Fruit fly (Drosophila melanogaster): ENCODE results near the gene CG1662.

The CG1662 gene

DNA sequence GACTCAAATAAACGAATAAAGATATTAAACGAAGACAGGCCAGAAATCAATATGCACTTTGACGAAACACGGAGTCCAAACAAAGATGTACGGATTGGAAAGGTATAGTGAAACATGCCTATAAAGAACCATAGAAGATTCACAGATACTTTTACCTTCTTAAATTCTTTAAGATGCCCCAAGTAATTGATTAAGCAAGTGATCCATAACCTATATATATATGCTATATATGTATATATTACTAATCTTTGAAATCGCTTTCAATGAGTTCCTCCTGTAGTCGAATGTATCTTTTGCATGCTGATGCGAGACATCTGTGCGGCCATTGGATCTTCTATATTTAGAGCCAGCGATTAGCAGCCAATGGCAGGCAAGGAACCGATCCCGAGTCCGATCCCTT lies 19.2 kb upstream of the CG1662 start, which contains the start of gene dmrt11E (continued):
- TF ChIP-seq hkb (optimal IDR thresholded peaks at IDR 0.05) = no peak
- TF ChIP-seq hkb (GFP tag; IDR thresholded peaks at IDR 0.05) = peak; percentile 54; the same call in 1 of the 2 replicates
- no peak for TF ChIP-seq so (GFP tag; IDR thresholded peaks at IDR 0.05)
- TF ChIP-seq ara (GFP tag; IDR thresholded peaks at IDR 0.05) = peak; percentile 88
- peak in 1 of 2 experiments; percentile 55 for TF ChIP-seq dpn (GFP tag; optimal IDR thresholded peaks at IDR 0.05)
- no peak for TF ChIP-seq CG6765 (GFP tag; optimal IDR thresholded peaks at IDR 0.05)
- peak; percentile 39; the same call in 1 of the 2 replicates for TF ChIP-seq Rx (GFP tag; IDR thresholded peaks at IDR 0.05)
- TF ChIP-seq CG7372 (GFP tag; IDR thresholded peaks at IDR 0.05) = peak; percentile 23; the same call in 1 of the 2 replicates
- TF ChIP-seq Six4 (GFP tag; optimal IDR thresholded peaks at IDR 0.05) = peak; percentile 38
- no peak for TF ChIP-seq D19B (GFP tag; optimal IDR thresholded peaks at IDR 0.05)
- peak; percentile 82 for TF ChIP-seq gem (tag; optimal IDR thresholded peaks at IDR 0.05)
- TF ChIP-seq zfh1 (GFP tag; IDR thresholded peaks at IDR 0.05) = peak; percentile 87
- no peak for TF ChIP-seq Lpt (GFP tag; optimal IDR thresholded peaks at IDR 0.05)
- peak; percentile 76 for TF ChIP-seq CG33557 (GFP tag; optimal IDR thresholded peaks at IDR 0.05)
- TF ChIP-seq CG17361 (GFP tag; IDR thresholded peaks at IDR 0.05) = peak; percentile 74
- TF ChIP-seq vvl (GFP tag; IDR thresholded peaks at IDR 0.05) = peak; percentile 88
- peak in 1 of 3 experiments; percentile 75 for TF ChIP-seq lola (GFP tag; optimal IDR thresholded peaks at IDR 0.05)
- no peak for TF ChIP-seq lov (optimal IDR thresholded peaks at IDR 0.05)
- peak; percentile 66; the same call in 1 of the 3 replicates for TF ChIP-seq lov (GFP tag; IDR thresholded peaks at IDR 0.05)
- TF ChIP-seq ERR (GFP tag; optimal IDR thresholded peaks at IDR 0.05) = no peak
- peak; percentile 36 for TF ChIP-seq Fer3 (tag; optimal IDR thresholded peaks at IDR 0.05)
- peak; percentile 71 for TF ChIP-seq CG10267 (tag; optimal IDR thresholded peaks at IDR 0.05)
- peak; percentile 41; the same call in 1 of the 3 replicates for TF ChIP-seq ase (GFP tag; IDR thresholded peaks at IDR 0.05)
- TF ChIP-seq CG4404 (GFP tag; IDR thresholded peaks at IDR 0.05) = peak; percentile 62
- peak; percentile 55 for TF ChIP-seq az2 (GFP tag; optimal IDR thresholded peaks at IDR 0.05)
- TF ChIP-seq MTF-1 (GFP tag; optimal IDR thresholded peaks at IDR 0.05; ENCODE audit: borderline replicate concordance) = peak; percentile 41

DNA sequence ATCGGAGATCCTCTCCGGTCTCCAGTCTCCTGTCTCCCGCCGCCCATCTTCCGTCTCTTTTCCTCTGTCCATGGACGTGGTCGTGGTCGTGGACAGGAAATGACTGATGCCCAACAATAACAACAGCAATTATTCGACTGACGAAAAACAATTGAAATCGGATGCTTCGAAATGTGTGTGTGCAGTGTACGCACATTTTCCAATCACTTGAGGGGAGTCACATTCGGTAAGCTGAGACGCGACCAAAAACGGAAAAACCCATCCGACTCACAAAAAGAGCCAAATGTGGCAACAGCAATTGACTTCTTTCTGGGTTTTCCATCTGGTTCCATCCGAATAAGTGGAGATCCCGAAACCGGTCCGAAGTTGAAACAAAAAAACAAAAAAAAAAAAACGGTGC lies 17.9 kb upstream of the CG1662 start:
- TF ChIP-seq Six4 (GFP tag; optimal IDR thresholded peaks at IDR 0.05) (peak; percentile 20), CG13296 (GFP tag; optimal IDR thresholded peaks at IDR 0.05) (no peak), dmrt11E (tag; optimal IDR thresholded peaks at IDR 0.05) (peak; percentile 50), CG4854 (GFP tag; optimal IDR thresholded peaks at IDR 0.05) (no peak), sqz (GFP tag; optimal IDR thresholded peaks at IDR 0.05) (peak; percentile 7), twi (tag; optimal IDR thresholded peaks at IDR 0.05) (peak; percentile 90), tll (GFP tag; optimal IDR thresholded peaks at IDR 0.05) (peak in 1 of 2 experiments; percentile 14), repo (GFP tag; optimal IDR thresholded peaks at IDR 0.05) (no peak), jigr1 (GFP tag; IDR thresholded peaks at IDR 0.05) (no peak)

DNA sequence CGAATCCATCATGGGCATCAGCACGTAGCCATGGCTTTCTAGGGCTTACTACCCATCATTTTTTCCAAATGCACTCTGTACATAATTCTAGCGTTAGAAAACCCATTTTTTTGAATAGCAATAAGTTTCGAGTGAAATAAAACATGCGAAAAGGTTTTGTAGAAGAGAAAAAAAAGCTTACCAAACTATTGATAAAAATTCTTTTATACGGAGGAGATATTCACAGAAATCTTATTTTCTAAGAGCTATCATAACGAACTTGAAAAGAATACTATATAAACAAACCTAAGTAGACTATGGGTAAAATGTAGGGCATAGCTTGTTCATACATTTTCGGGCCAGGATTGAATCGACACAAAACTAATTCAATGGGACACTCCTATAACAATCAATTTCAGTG lies 17.1 kb upstream of the CG1662 start, which contains the start of gene CG1640:
Gene CG1640 (plus strand): TSS at position 301 of the 400 bp plus-strand sequence.
- TF ChIP-seq gcm (GFP tag; optimal IDR thresholded peaks at IDR 0.05) (no peak), hb (GFP tag; IDR thresholded peaks at IDR 0.05; ENCODE audit: partially characterized antibody) (no peak), Bteb2 (GFP tag; optimal IDR thresholded peaks at IDR 0.05) (no peak), insv (GFP tag; optimal IDR thresholded peaks at IDR 0.05) (no peak), Optix (GFP tag; IDR thresholded peaks at IDR 0.05) (no peak), CG10321 (GFP tag; IDR thresholded peaks at IDR 0.05) (no peak), CG17829 (tag; optimal IDR thresholded peaks at IDR 0.05) (no peak), Bdp1 (GFP tag; optimal IDR thresholded peaks at IDR 0.05) (no peak), br (optimal IDR thresholded peaks at IDR 0.05) (no peak), CG12942 (GFP tag; optimal IDR thresholded peaks at IDR 0.05) (no peak), CG17186 (GFP tag; optimal IDR thresholded peaks at IDR 0.05) (no peak), CG9876 (GFP tag; optimal IDR thresholded peaks at IDR 0.05) (no peak), CG1647 (GFP tag; optimal IDR thresholded peaks at IDR 0.05) (no peak), HHEX (GFP tag; optimal IDR thresholded peaks at IDR 0.05) (no peak), sob (GFP tag; IDR thresholded peaks at IDR 0.05) (no peak), E2f2 (GFP tag; IDR thresholded peaks at IDR 0.05) (no peak), Bgb (GFP tag; IDR thresholded peaks at IDR 0.05; ENCODE audit: partially characterized antibody) (no peak), Sox102F (GFP tag; optimal IDR thresholded peaks at IDR 0.05) (no peak)

All from whole organism, embryonic.